Fruit fly (Drosophila melanogaster) whole organism, embryonic: ENCODE measurements around the gene CG32700.
A peak's percentile ranks its signal among the peaks of the same experiment; 100 is the strongest.

Experiments
- Blimp-1 ChIP-seq: fragments of 200-800 bp; sonication (Bioruptor generic); optimal IDR thresholded peaks from 3 replicates; lab custom pipeline; 2018; ENCODE audit warnings: missing biosample characterization, missing genetic modification characterization, mild to moderate bottlenecking, moderate library complexity, missing genetic modification reagents
- CG10979 ChIP-seq: fragments of 200-800 bp; sonication (Bioruptor generic); optimal IDR thresholded peaks from 2 replicates; lab custom pipeline; 2018; ENCODE audit warnings: missing biosample characterization, mild to moderate bottlenecking, missing genetic modification characterization, moderate library complexity
- CG11723 ChIP-seq: fragments of 200-800 bp; sonication (Bioruptor generic); optimal IDR thresholded peaks from 2 replicates; lab custom pipeline; 2017; ENCODE audit warnings: missing biosample characterization, mild to moderate bottlenecking, missing genetic modification characterization
- CG12219 ChIP-seq: fragments of 200-800 bp; sonication (Bioruptor generic); optimal IDR thresholded peaks from 3 replicates; lab custom pipeline; 2018; ENCODE audit warnings: missing biosample characterization, mild to moderate bottlenecking, missing genetic modification characterization
- CG12391 ChIP-seq: fragments of 200-800 bp; sonication (Bioruptor generic); optimal IDR thresholded peaks from 3 replicates; lab custom pipeline; 2018; ENCODE audit warnings: missing biosample characterization, mild to moderate bottlenecking, missing genetic modification characterization, moderate library complexity
- CG13424 ChIP-seq: fragments of 200-800 bp; sonication (Bioruptor generic); optimal IDR thresholded peaks from 2 replicates; lab custom pipeline; 2019; ENCODE audit warnings: missing biosample characterization, mild to moderate bottlenecking, missing genetic modification characterization, moderate library complexity
- CG13624 ChIP-seq: fragments of 200-800 bp; sonication (Bioruptor generic); optimal IDR thresholded peaks from 2 replicates; lab custom pipeline; 2016; ENCODE audit warnings: missing biosample characterization, missing genetic modification characterization
- CG13775 ChIP-seq: fragments of 200-800 bp; sonication (Bioruptor generic); optimal IDR thresholded peaks from 3 replicates; lab custom pipeline; 2017; ENCODE audit warnings: missing biosample characterization, mild to moderate bottlenecking, missing genetic modification characterization
- CG15011 ChIP-seq: fragments of 200-800 bp; sonication (Bioruptor generic); optimal IDR thresholded peaks from 3 replicates; lab custom pipeline; 2018; ENCODE audit warnings: missing biosample characterization, mild to moderate bottlenecking, missing genetic modification characterization
- CG15073 ChIP-seq: fragments of 200-800 bp; sonication (Bioruptor generic); optimal IDR thresholded peaks from 2 replicates; lab custom pipeline; 2016; ENCODE audit warnings: missing biosample characterization, missing genetic modification characterization
- CG16779 ChIP-seq: fragments of 200-800 bp; sonication (Bioruptor generic); IDR thresholded peaks from 2 replicates; pipeline ENCODE4 v1.3.6; 2022; ENCODE audit warnings: missing biosample characterization, missing genetic modification characterization
- CG16863 ChIP-seq: fragments of 200-800 bp; sonication (Bioruptor generic); optimal IDR thresholded peaks from 3 replicates; lab custom pipeline; 2016; ENCODE audit warnings: missing biosample characterization, missing genetic modification characterization
- CG4282 ChIP-seq: fragments of 200-800 bp; sonication (Bioruptor generic); optimal IDR thresholded peaks from 2 replicates; lab custom pipeline; 2016; ENCODE audit warnings: missing biosample characterization, missing genetic modification characterization
- CG4854 ChIP-seq: fragments of 200-800 bp; sonication (Bioruptor generic); optimal IDR thresholded peaks from 2 replicates; lab custom pipeline; 2016; ENCODE audit warnings: missing biosample characterization, missing genetic modification characterization, inconsistent platforms
- CG9437 ChIP-seq: fragments of 200-800 bp; sonication (Bioruptor generic); optimal IDR thresholded peaks from 2 replicates; lab custom pipeline; 2018; ENCODE audit warnings: missing biosample characterization, mild to moderate bottlenecking, missing genetic modification characterization
- Dbx ChIP-seq: fragments of 200-800 bp; sonication (Bioruptor generic); IDR thresholded peaks from 3 replicates; pipeline ENCODE4 v1.3.6; 2022; ENCODE audit warnings: missing biosample characterization, missing genetic modification characterization
- Dll ChIP-seq: fragments of 200-800 bp; sonication (Bioruptor generic); IDR thresholded peaks from 4 replicates; pipeline ENCODE4 v1.3.6; 2022; ENCODE audit warnings: missing biosample characterization, missing genetic modification characterization; ENCODE audit not compliant: partially characterized antibody
- Eip74EF ChIP-seq, 2 experiments: fragments of 200-800 bp in 1 of 2; fragments of >200 bp in 1 of 2; sonication (Bioruptor generic) in 1 of 2; optimal IDR thresholded peaks; 2 replicates each; lab custom pipeline; 2017 to 2019; ENCODE audit warnings: missing biosample characterization in 2 of 2, missing genetic modification characterization in 2 of 2, mild to moderate bottlenecking in 1 of 2, moderate library complexity in 1 of 2
- Fer1 ChIP-seq: fragments of 200-800 bp; sonication (Bioruptor generic); optimal IDR thresholded peaks from 2 replicates; lab custom pipeline; 2017; ENCODE audit warnings: missing biosample characterization, mild to moderate bottlenecking, missing genetic modification characterization
- HHEX ChIP-seq: fragments of 200-800 bp; sonication (Bioruptor generic); optimal IDR thresholded peaks from 3 replicates; lab custom pipeline; 2017; ENCODE audit warnings: missing biosample characterization, mild to moderate bottlenecking, missing genetic modification characterization, missing genetic modification reagents
- Hand ChIP-seq: fragments of 200-800 bp; sonication (Bioruptor generic); optimal IDR thresholded peaks from 2 replicates; lab custom pipeline; 2017; ENCODE audit warnings: mild to moderate bottlenecking, missing biosample characterization, missing genetic modification reagents, missing genetic modification characterization
- Lhr ChIP-seq: fragments of 200-800 bp; sonication (Bioruptor generic); optimal IDR thresholded peaks from 3 replicates; lab custom pipeline; 2017; ENCODE audit warnings: mild to moderate bottlenecking, missing biosample characterization, missing genetic modification reagents, missing genetic modification characterization
- Lim3 ChIP-seq: fragments of 200-800 bp; sonication (Bioruptor generic); IDR thresholded peaks from 2 replicates; pipeline ENCODE4 v1.3.6; 2022; ENCODE audit warnings: missing biosample characterization, missing genetic modification characterization
- Neu2 ChIP-seq: fragments of 200-800 bp; sonication (Bioruptor generic); optimal IDR thresholded peaks from 3 replicates; lab custom pipeline; 2016; ENCODE audit warnings: missing biosample characterization, missing genetic modification characterization, borderline replicate concordance
- Side ChIP-seq: fragments of 200-800 bp; sonication (Bioruptor generic); optimal IDR thresholded peaks from 2 replicates; lab custom pipeline; 2016; ENCODE audit warnings: missing biosample characterization, missing genetic modification characterization
- Stat92E ChIP-seq, 3 experiments: fragments of >200 bp in 2 of 3; fragments of 200-800 bp in 1 of 3; sonication (Bioruptor generic) in 1 of 3; optimal IDR thresholded peaks; 2 replicates each; lab custom pipeline; 2017 to 2019; ENCODE audit warnings: missing biosample characterization in 3 of 3, missing genetic modification characterization in 3 of 3, mild to moderate bottlenecking in 1 of 3, moderate library complexity in 1 of 3
- TFAM ChIP-seq: fragments of 200-800 bp; sonication (Bioruptor generic); optimal IDR thresholded peaks from 2 replicates; lab custom pipeline; 2017; ENCODE audit warnings: missing biosample characterization, missing genetic modification characterization, inconsistent platforms
- Tbp ChIP-seq: fragments of >200 bp; optimal IDR thresholded peaks from 2 replicates; lab custom pipeline; 2018; ENCODE audit warnings: missing biosample characterization, missing genetic modification characterization
- Trl ChIP-seq, 3 experiments: fragments of >200 bp in 2 of 3; fragments of 200-800 bp in 1 of 3; sonication (Bioruptor generic) in 1 of 3; optimal IDR thresholded peaks; 2 replicates in 1 of 3; 3 replicates in 2 of 3; lab custom pipeline; 2016 to 2017; ENCODE audit warnings: missing biosample characterization in 1 of 3, missing genetic modification characterization in 1 of 3
- Vsx1 ChIP-seq: fragments of 200-800 bp; sonication (Bioruptor generic); optimal IDR thresholded peaks from 2 replicates; lab custom pipeline; 2017; ENCODE audit warnings: missing biosample characterization, mild to moderate bottlenecking, missing genetic modification characterization, missing genetic modification reagents
- crc ChIP-seq: fragments of 200-800 bp; sonication (Bioruptor generic); optimal IDR thresholded peaks from 2 replicates; lab custom pipeline; 2016; ENCODE audit warnings: missing biosample characterization, missing genetic modification characterization
- dati ChIP-seq: fragments of 200-800 bp; sonication (Bioruptor generic); IDR thresholded peaks from 2 replicates; pipeline ENCODE4 v1.3.6; 2022; ENCODE audit warnings: missing biosample characterization, missing genetic modification characterization
- disco-r ChIP-seq: fragments of 200-800 bp; sonication (Bioruptor generic); optimal IDR thresholded peaks from 2 replicates; lab custom pipeline; 2016; ENCODE audit warnings: missing biosample characterization, missing genetic modification characterization
- eve ChIP-seq, 2 experiments: fragments of >200 bp; optimal IDR thresholded peaks; 2 replicates each; lab custom pipeline; 2017; ENCODE audit warnings: missing biosample characterization in 2 of 2, missing genetic modification characterization in 2 of 2
- fd3F ChIP-seq: fragments of 200-800 bp; sonication (Bioruptor generic); optimal IDR thresholded peaks from 2 replicates; lab custom pipeline; 2018; ENCODE audit warnings: missing biosample characterization, mild to moderate bottlenecking, missing genetic modification characterization, moderate library complexity
- her ChIP-seq: fragments of 200-800 bp; sonication (Bioruptor generic); optimal IDR thresholded peaks from 2 replicates; lab custom pipeline; 2016; ENCODE audit warnings: missing biosample characterization, missing genetic modification characterization
- kah ChIP-seq: fragments of 200-800 bp; sonication (Bioruptor generic); optimal IDR thresholded peaks from 2 replicates; lab custom pipeline; 2018; ENCODE audit warnings: missing biosample characterization, mild to moderate bottlenecking, missing genetic modification characterization
- nerfin-2 ChIP-seq: fragments of 200-800 bp; sonication (Bioruptor generic); IDR thresholded peaks from 2 replicates; pipeline ENCODE4 v1.3.6; 2022; ENCODE audit warnings: missing biosample characterization, missing genetic modification characterization; ENCODE audit not compliant: partially characterized antibody
- onecut ChIP-seq: fragments of 200-800 bp; sonication (Bioruptor generic); IDR thresholded peaks from 2 replicates; pipeline ENCODE4 v1.3.6; 2022; ENCODE audit warnings: missing biosample characterization, missing genetic modification characterization
- p53 ChIP-seq: fragments of 200-800 bp; sonication (Bioruptor generic); optimal IDR thresholded peaks from 2 replicates; lab custom pipeline; 2016; ENCODE audit warnings: missing biosample characterization, missing genetic modification characterization
- phol ChIP-seq: fragments of 200-800 bp; sonication (Bioruptor generic); optimal IDR thresholded peaks from 3 replicates; lab custom pipeline; 2018; ENCODE audit warnings: missing biosample characterization, mild to moderate bottlenecking, missing genetic modification characterization, moderate library complexity
- pita ChIP-seq: fragments of 200-800 bp; sonication (Bioruptor generic); optimal IDR thresholded peaks from 2 replicates; lab custom pipeline; 2017; ENCODE audit warnings: missing biosample characterization, mild to moderate bottlenecking, missing genetic modification characterization
- sens ChIP-seq: fragments of 200-800 bp; sonication (Bioruptor generic); peaks from one replicate; lab custom pipeline; 2016; ENCODE audit warnings: missing biosample characterization, missing genetic modification characterization
- slou ChIP-seq: fragments of 200-800 bp; sonication (Bioruptor generic); optimal IDR thresholded peaks from 3 replicates; lab custom pipeline; 2016; ENCODE audit warnings: missing biosample characterization, missing genetic modification characterization
- ssp ChIP-seq: fragments of 200-800 bp; sonication (Bioruptor generic); IDR thresholded peaks from 2 replicates; pipeline ENCODE4 v1.3.6; 2022; ENCODE audit warnings: missing biosample characterization, missing genetic modification characterization
- toy ChIP-seq: fragments of 200-800 bp; sonication (Bioruptor generic); IDR thresholded peaks from 2 replicates; pipeline ENCODE4 v1.3.6; 2022; ENCODE audit warnings: missing biosample characterization, missing genetic modification characterization
- wor ChIP-seq: fragments of 200-800 bp; sonication (Bioruptor generic); IDR thresholded peaks from 2 replicates; pipeline ENCODE4 v1.3.6; 2022; ENCODE audit warnings: missing biosample characterization, missing genetic modification characterization
- zf30C ChIP-seq: fragments of 200-800 bp; sonication (Bioruptor generic); optimal IDR thresholded peaks from 3 replicates; lab custom pipeline; 2018; ENCODE audit warnings: missing biosample characterization, mild to moderate bottlenecking, missing genetic modification characterization

CG32700 gene

dm6 chrX:9585359-9586002 lies 34.8 kb upstream of the CG32700 start, which contains the start of gene Hex-A (continued):
- TF ChIP-seq p53 (GFP tag; lab: Kevin White, UChicago) = peak; percentile 77
- TF ChIP-seq Fer1 (GFP tag; lab: Kevin White, UChicago) = peak; percentile 99
- TF ChIP-seq CG15073 (GFP tag; lab: Kevin White, UChicago) = peak; percentile 50
- TF ChIP-seq Neu2 (GFP tag; lab: Kevin White, UChicago) = peak; percentile 69
- TF ChIP-seq Blimp-1 (GFP tag; lab: Kevin White, UChicago) = peak; percentile 94
- TF ChIP-seq HHEX (GFP tag; lab: Kevin White, UChicago) = peak; percentile 96
- peak; percentile 89 for TF ChIP-seq her
- peak; percentile 97 for TF ChIP-seq CG11723 (GFP tag; lab: Kevin White, UChicago)
- TF ChIP-seq Hand (GFP tag; lab: Kevin White, UChicago) = peak; percentile 99
- peak; percentile 96 for TF ChIP-seq fd3F (GFP tag; lab: Kevin White, UChicago)
- peak; percentile 93 for TF ChIP-seq crc (GFP tag; lab: Kevin White, UChicago)
- peak; percentile 92 for TF ChIP-seq kah (GFP tag; lab: Kevin White, UChicago)
- TF ChIP-seq Lhr (GFP tag; lab: Kevin White, UChicago) = peak; percentile 90
- TF ChIP-seq Stat92E (GFP tag; optimal IDR thresholded peaks at IDR 0.05; lab: Kevin White, UChicago) = peak in 1 of 3 experiments; percentile 88
- TF ChIP-seq Lim3 (GFP tag; lab: Robert Waterston, UW) = peak; percentile 69
- no peak for TF ChIP-seq pita (GFP tag; lab: Kevin White, UChicago)
- TF ChIP-seq sens (GFP tag; lab: Kevin White, UChicago) = peak; percentile 99
- peak; percentile 96 for TF ChIP-seq CG13624
- TF ChIP-seq Tbp (GFP tag; lab: Kevin White, UChicago) = no peak
- peak; percentile 69 for TF ChIP-seq CG16779 (GFP tag; lab: Robert Waterston, UW)
- TF ChIP-seq CG13424 (tag; lab: Kevin White, UChicago) = peak; percentile 99
- TF ChIP-seq Side = peak; percentile 96
- peak; percentile 97 for TF ChIP-seq phol (tag; lab: Kevin White, UChicago)
- peak; percentile 98 for TF ChIP-seq CG12219 (GFP tag; lab: Kevin White, UChicago)
- TF ChIP-seq Dll (GFP tag; lab: Robert Waterston, UW) = no peak
- TF ChIP-seq TFAM = peak; percentile 76
- peak; percentile 70 for TF ChIP-seq ssp
- TF ChIP-seq wor (GFP tag; lab: Robert Waterston, UW) = peak; percentile 85
- TF ChIP-seq zf30C (GFP tag; lab: Kevin White, UChicago) = peak; percentile 4
- TF ChIP-seq CG16863 (GFP tag; lab: Kevin White, UChicago) = peak; percentile 86
- no peak for TF ChIP-seq nerfin-2 (GFP tag; lab: Robert Waterston, UW)
- peak in 1 of 2 experiments; percentile 100 for TF ChIP-seq eve (GFP tag; optimal IDR thresholded peaks at IDR 0.05; lab: Kevin White, UChicago)
- TF ChIP-seq Dbx (GFP tag; lab: Robert Waterston, UW) = peak; percentile 92
- TF ChIP-seq CG10979 (tag; lab: Kevin White, UChicago) = peak; percentile 98
- peak; percentile 99 for TF ChIP-seq CG12391 (tag; lab: Kevin White, UChicago)
- TF ChIP-seq Trl (optimal IDR thresholded peaks at IDR 0.05; lab: Kevin White, UChicago) = peak; percentile 84 to 91
- TF ChIP-seq Trl (GFP tag; optimal IDR thresholded peaks at IDR 0.05; lab: Kevin White, UChicago) = peak; percentile 94
- TF ChIP-seq CG4282 (GFP tag; lab: Kevin White, UChicago) = peak; percentile 35
- peak in 1 of 2 experiments; percentile 99 for TF ChIP-seq Eip74EF (GFP tag; optimal IDR thresholded peaks at IDR 0.05; lab: Kevin White, UChicago)
- peak; percentile 93 for TF ChIP-seq CG4854
- TF ChIP-seq Vsx1 = peak; percentile 92
- TF ChIP-seq disco-r = peak; percentile 95
- peak; percentile 99 for TF ChIP-seq CG15011 (GFP tag; lab: Kevin White, UChicago)
- TF ChIP-seq CG13775 (GFP tag; lab: Kevin White, UChicago) = peak; percentile 97
- TF ChIP-seq toy (GFP tag; lab: Robert Waterston, UW) = peak; percentile 74
- peak; percentile 78 for TF ChIP-seq slou
- TF ChIP-seq dati = peak; percentile 73
- peak; percentile 94 for TF ChIP-seq CG9437 (GFP tag; lab: Kevin White, UChicago)
- peak; percentile 94 for TF ChIP-seq onecut
